Fruit fly (Drosophila melanogaster) whole organism, embryonic: Measurements from ENCODE around the gene CG7557.

ENCODE experiments used
- Atf3 ChIP-seq: fragments of 200-800 bp; sonication (Bioruptor generic); optimal IDR thresholded peaks from 3 replicates; lab custom pipeline; 2016; ENCODE audit warnings: missing biosample characterization, missing genetic modification characterization
- CG10321 ChIP-seq: fragments of 200-800 bp; sonication (Bioruptor generic); IDR thresholded peaks from 2 replicates; pipeline ENCODE4 v1.3.6; 2022; ENCODE audit warnings: missing biosample characterization, missing genetic modification characterization
- CG11695 ChIP-seq: fragments of 200-800 bp; sonication (Bioruptor generic); IDR thresholded peaks from 3 replicates; pipeline ENCODE4 v1.3.6; 2022; ENCODE audit warnings: missing biosample characterization, missing genetic modification characterization
- CG1233 ChIP-seq: fragments of 200-800 bp; sonication (Bioruptor generic); optimal IDR thresholded peaks from 4 replicates; lab custom pipeline; 2018; ENCODE audit warnings: missing biosample characterization, mild to moderate bottlenecking, missing genetic modification characterization
- CG13775 ChIP-seq: fragments of 200-800 bp; sonication (Bioruptor generic); optimal IDR thresholded peaks from 3 replicates; lab custom pipeline; 2017; ENCODE audit warnings: missing biosample characterization, mild to moderate bottlenecking, missing genetic modification characterization
- CG14441 ChIP-seq: fragments of 200-800 bp; sonication (Bioruptor generic); IDR thresholded peaks from 2 replicates; pipeline ENCODE4 v1.3.6; 2022; ENCODE audit warnings: missing biosample characterization, missing genetic modification characterization
- CG18262 ChIP-seq: fragments of 200-800 bp; optimal IDR thresholded peaks from 3 replicates; lab custom pipeline; 2019; ENCODE audit warnings: missing biosample characterization, mild to moderate bottlenecking, missing genetic modification characterization, moderate library complexity
- CG18764 ChIP-seq: fragments of 200-800 bp; sonication (Bioruptor generic); optimal IDR thresholded peaks from 3 replicates; lab custom pipeline; 2016; ENCODE audit warnings: missing biosample characterization, missing genetic modification characterization
- CG2875 ChIP-seq: fragments of 200-800 bp; sonication (Bioruptor generic); optimal IDR thresholded peaks from 2 replicates; lab custom pipeline; 2017; ENCODE audit warnings: missing biosample characterization, mild to moderate bottlenecking, missing genetic modification characterization, missing genetic modification reagents
- CG3163 ChIP-seq: fragments of 200-800 bp; sonication (Bioruptor generic); optimal IDR thresholded peaks from 3 replicates; lab custom pipeline; 2016; ENCODE audit warnings: missing biosample characterization, missing genetic modification characterization
- CG4424 ChIP-seq: fragments of 200-800 bp; sonication (Bioruptor generic); optimal IDR thresholded peaks from 3 replicates; lab custom pipeline; 2016; ENCODE audit warnings: missing biosample characterization, missing genetic modification characterization
- CG4707 ChIP-seq: fragments of 200-800 bp; sonication (Bioruptor generic); optimal IDR thresholded peaks from 2 replicates; lab custom pipeline; 2018; ENCODE audit warnings: missing biosample characterization, mild to moderate bottlenecking, missing genetic modification characterization, moderate library complexity
- CG4854 ChIP-seq: fragments of 200-800 bp; sonication (Bioruptor generic); optimal IDR thresholded peaks from 2 replicates; lab custom pipeline; 2016; ENCODE audit warnings: missing biosample characterization, missing genetic modification characterization, inconsistent platforms
- CG6683 ChIP-seq: fragments of 200-800 bp; sonication (Bioruptor generic); optimal IDR thresholded peaks from 2 replicates; lab custom pipeline; 2017; ENCODE audit warnings: missing biosample characterization, mild to moderate bottlenecking, missing genetic modification characterization, missing genetic modification reagents
- CG6813 ChIP-seq: fragments of 200-800 bp; sonication (Bioruptor generic); optimal IDR thresholded peaks from 2 replicates; lab custom pipeline; 2017; ENCODE audit warnings: missing biosample characterization, missing genetic modification characterization, mild to moderate bottlenecking, moderate library complexity, missing genetic modification reagents
- CG7786 ChIP-seq: fragments of 200-800 bp; sonication (Bioruptor generic); optimal IDR thresholded peaks from 2 replicates; lab custom pipeline; 2016; ENCODE audit warnings: missing biosample characterization, missing genetic modification characterization
- CG8478 ChIP-seq: fragments of >200 bp; optimal IDR thresholded peaks from 2 replicates; lab custom pipeline; 2018
- CkIIα-i1 ChIP-seq: fragments of 200-800 bp; sonication (Bioruptor generic); IDR thresholded peaks from 2 replicates; pipeline ENCODE4 v1.3.6; 2022; ENCODE audit warnings: missing biosample characterization, missing genetic modification characterization
- CoRest ChIP-seq: fragments of 200-800 bp; sonication (Bioruptor generic); optimal IDR thresholded peaks from 3 replicates; lab custom pipeline; 2018; ENCODE audit warnings: missing biosample characterization, mild to moderate bottlenecking, missing genetic modification characterization, moderate library complexity
- D19B ChIP-seq: fragments of 200-800 bp; sonication (Bioruptor generic); optimal IDR thresholded peaks from 2 replicates; lab custom pipeline; 2017; ENCODE audit warnings: missing biosample characterization, mild to moderate bottlenecking, missing genetic modification characterization
- E2f2 ChIP-seq: fragments of 200-800 bp; sonication (Bioruptor generic); IDR thresholded peaks from 2 replicates; pipeline ENCODE4 v1.3.6; 2022; ENCODE audit warnings: missing biosample characterization, missing genetic modification characterization
- HLH54F ChIP-seq: fragments of 200-800 bp; sonication (Bioruptor generic); optimal IDR thresholded peaks from 3 replicates; lab custom pipeline; 2016; ENCODE audit warnings: missing biosample characterization, missing genetic modification characterization
- Lhr ChIP-seq: fragments of 200-800 bp; sonication (Bioruptor generic); optimal IDR thresholded peaks from 3 replicates; lab custom pipeline; 2017; ENCODE audit warnings: mild to moderate bottlenecking, missing biosample characterization, missing genetic modification reagents, missing genetic modification characterization
- NK7.1 ChIP-seq: fragments of 200-800 bp; sonication (Bioruptor generic); optimal IDR thresholded peaks from 3 replicates; lab custom pipeline; 2016; ENCODE audit warnings: missing biosample characterization, missing genetic modification characterization
- Optix ChIP-seq: fragments of 200-800 bp; sonication (Bioruptor generic); IDR thresholded peaks from 3 replicates; pipeline ENCODE4 v1.3.6; 2022; ENCODE audit warnings: missing biosample characterization, missing genetic modification characterization
- Poxn ChIP-seq: fragments of 200-800 bp; sonication (Bioruptor generic); IDR thresholded peaks from 2 replicates; pipeline ENCODE4 v1.3.6; 2022; ENCODE audit warnings: missing biosample characterization, missing genetic modification characterization
- Six4 ChIP-seq: fragments of 200-800 bp; sonication (Bioruptor generic); optimal IDR thresholded peaks from 2 replicates; lab custom pipeline; 2016; ENCODE audit warnings: missing biosample characterization, missing genetic modification characterization
- bsh ChIP-seq, 2 experiments: fragments of 200-800 bp; sonication (Bioruptor generic); optimal IDR thresholded peaks; 2 replicates each; lab custom pipeline; 2017 to 2018; ENCODE audit warnings: mild to moderate bottlenecking in 2 of 2, missing biosample characterization in 2 of 2, missing genetic modification characterization in 2 of 2, moderate library complexity in 1 of 2
- btn ChIP-seq: fragments of 200-800 bp; sonication (Bioruptor generic); optimal IDR thresholded peaks from 2 replicates; lab custom pipeline; 2016; ENCODE audit warnings: missing biosample characterization, missing genetic modification characterization
- cad ChIP-seq: fragments of >200 bp; optimal IDR thresholded peaks from 2 replicates; lab custom pipeline; 2017; ENCODE audit warnings: missing biosample characterization, missing genetic modification characterization
- cato ChIP-seq: fragments of 200-800 bp; sonication (Bioruptor generic); optimal IDR thresholded peaks from 2 replicates; lab custom pipeline; 2016; ENCODE audit warnings: missing biosample characterization, missing genetic modification characterization, borderline replicate concordance
- chif ChIP-seq, 2 experiments: fragments of 200-800 bp; sonication (Bioruptor generic); optimal IDR thresholded peaks; 3 replicates each; lab custom pipeline; 2016; ENCODE audit warnings: missing biosample characterization in 2 of 2, missing genetic modification characterization in 2 of 2
- chn ChIP-seq: fragments of 200-800 bp; sonication (Bioruptor generic); optimal IDR thresholded peaks from 2 replicates; lab custom pipeline; 2016; ENCODE audit warnings: missing biosample characterization, missing genetic modification characterization
- croc ChIP-seq: fragments of 200-800 bp; sonication (Bioruptor generic); conservative IDR thresholded peaks from 3 replicates; pipeline ENCODE4 v1.3.6; 2022; ENCODE audit warnings: missing biosample characterization, missing genetic modification characterization
- da ChIP-seq: fragments of 200-800 bp; sonication (Bioruptor generic); optimal IDR thresholded peaks from 2 replicates; lab custom pipeline; 2016; ENCODE audit warnings: missing biosample characterization, missing genetic modification characterization
- danr ChIP-seq: fragments of 200-800 bp; sonication (Bioruptor generic); IDR thresholded peaks from 2 replicates; pipeline ENCODE4 v1.3.6; 2022; ENCODE audit warnings: missing biosample characterization, missing genetic modification characterization
- gro ChIP-seq: fragments of 200-800 bp; sonication (Bioruptor generic); optimal IDR thresholded peaks from 2 replicates; lab custom pipeline; 2016; ENCODE audit warnings: missing biosample characterization, missing genetic modification characterization
- kah ChIP-seq: fragments of 200-800 bp; sonication (Bioruptor generic); optimal IDR thresholded peaks from 2 replicates; lab custom pipeline; 2018; ENCODE audit warnings: missing biosample characterization, mild to moderate bottlenecking, missing genetic modification characterization
- kay ChIP-seq: fragments of 200-800 bp; sonication (Bioruptor generic); optimal IDR thresholded peaks from 2 replicates; lab custom pipeline; 2016; ENCODE audit warnings: missing biosample characterization, missing genetic modification characterization
- knrl ChIP-seq: fragments of 200-800 bp; sonication (Bioruptor generic); IDR thresholded peaks from 3 replicates; pipeline ENCODE4 v1.3.6; 2022; ENCODE audit warnings: missing biosample characterization, missing genetic modification characterization; ENCODE audit not compliant: partially characterized antibody
- lab ChIP-seq: fragments of 200-800 bp; sonication (Bioruptor generic); optimal IDR thresholded peaks from 3 replicates; lab custom pipeline; 2017; ENCODE audit warnings: missing biosample characterization, missing genetic modification characterization, mild to moderate bottlenecking, moderate library complexity, missing genetic modification reagents
- nom ChIP-seq: fragments of 200-800 bp; sonication (Bioruptor generic); optimal IDR thresholded peaks from 2 replicates; lab custom pipeline; 2017; ENCODE audit warnings: missing biosample characterization, missing genetic modification characterization, mild to moderate bottlenecking, moderate library complexity, missing genetic modification reagents
- p53 ChIP-seq: fragments of 200-800 bp; sonication (Bioruptor generic); optimal IDR thresholded peaks from 2 replicates; lab custom pipeline; 2016; ENCODE audit warnings: missing biosample characterization, missing genetic modification characterization
- pho ChIP-seq: fragments of 200-800 bp; sonication (Bioruptor generic); optimal IDR thresholded peaks from 2 replicates; lab custom pipeline; 2016; ENCODE audit warnings: missing biosample characterization, missing genetic modification characterization
- row ChIP-seq: fragments of 200-800 bp; sonication (Bioruptor generic); IDR thresholded peaks from 3 replicates; pipeline ENCODE4 v1.3.6; 2022; ENCODE audit warnings: missing biosample characterization, missing genetic modification characterization
- sens-2 ChIP-seq: fragments of 200-800 bp; sonication (Bioruptor generic); IDR thresholded peaks from 2 replicates; pipeline ENCODE4 v1.3.6; 2022; ENCODE audit warnings: missing biosample characterization, missing genetic modification characterization
- shn ChIP-seq: fragments of 200-800 bp; sonication (Bioruptor generic); optimal IDR thresholded peaks from 3 replicates; lab custom pipeline; 2016; ENCODE audit warnings: missing biosample characterization, missing genetic modification characterization
- sna ChIP-seq: fragments of 200-800 bp; sonication (Bioruptor generic); IDR thresholded peaks from 2 replicates; pipeline ENCODE4 v1.3.6; 2022; ENCODE audit warnings: missing biosample characterization, missing genetic modification characterization; ENCODE audit not compliant: partially characterized antibody
- sob ChIP-seq: fragments of 200-800 bp; sonication (Bioruptor generic); IDR thresholded peaks from 2 replicates; pipeline ENCODE4 v1.3.6; 2022; ENCODE audit warnings: missing biosample characterization, missing genetic modification characterization
- unc-4 ChIP-seq: fragments of 200-800 bp; sonication (Bioruptor generic); IDR thresholded peaks from 2 replicates; pipeline ENCODE4 v1.3.6; 2022; ENCODE audit warnings: missing biosample characterization, missing genetic modification characterization; ENCODE audit not compliant: partially characterized antibody
- vfl ChIP-seq: fragments of 200-800 bp; sonication (Bioruptor generic); optimal IDR thresholded peaks from 2 replicates; lab custom pipeline; 2016; ENCODE audit warnings: missing biosample characterization, missing genetic modification characterization
- yki ChIP-seq: fragments of >200 bp; optimal IDR thresholded peaks from 3 replicates; lab custom pipeline; 2018
- zf30C ChIP-seq: fragments of 200-800 bp; sonication (Bioruptor generic); optimal IDR thresholded peaks from 3 replicates; lab custom pipeline; 2018; ENCODE audit warnings: missing biosample characterization, mild to moderate bottlenecking, missing genetic modification characterization

CG7557 gene

dm6 chr3L:11483135-11483534 is 38.2 kb downstream of the CG7557 start (continued):
- no peak for TF ChIP-seq NK7.1 (GFP tag; lab: Kevin White, UChicago)
- TF ChIP-seq CG2875 (GFP tag; lab: Kevin White, UChicago) = no peak
- TF ChIP-seq da (GFP tag; lab: Kevin White, UChicago) = no peak
- no peak for TF ChIP-seq CG4707 (GFP tag; lab: Kevin White, UChicago)
- TF ChIP-seq croc (GFP tag; lab: Robert Waterston, UW) = no peak
- TF ChIP-seq yki = no peak
- TF ChIP-seq chif (GFP tag; optimal IDR thresholded peaks at IDR 0.05; lab: Kevin White, UChicago) = peak; percentile 27 to 58
- TF ChIP-seq CG18262 (tag; lab: Kevin White, UChicago) = peak; percentile 70
- peak; percentile 31 for TF ChIP-seq CG13775
- TF ChIP-seq sna (GFP tag; lab: Robert Waterston, UW) = no peak
- peak; percentile 39; the same call in 2 of the 3 replicates for TF ChIP-seq row
- TF ChIP-seq shn (GFP tag; lab: Kevin White, UChicago) = peak; percentile 7
- no peak for TF ChIP-seq CkIIα-i1
- TF ChIP-seq CG8478 (lab: Kevin White, UChicago) = no peak
- TF ChIP-seq E2f2 (GFP tag; lab: Robert Waterston, UW) = no peak
- TF ChIP-seq Six4 = peak; percentile 20
- no peak for TF ChIP-seq p53
- TF ChIP-seq CG11695 (GFP tag; lab: Robert Waterston, UW) = 0 out of 3 replicates have a peak, but pooled peaks have one; percentile 37
- no peak for TF ChIP-seq Atf3 (GFP tag; lab: Kevin White, UChicago)
- no peak for TF ChIP-seq Optix
- TF ChIP-seq CG14441 (GFP tag; lab: Robert Waterston, UW) = no peak
- TF ChIP-seq CG10321 (GFP tag; lab: Robert Waterston, UW) = no peak
- TF ChIP-seq gro (GFP tag; lab: Kevin White, UChicago) = peak; percentile 5
- peak; percentile 53 for TF ChIP-seq chn
- no peak for TF ChIP-seq Lhr (GFP tag; lab: Kevin White, UChicago)
- TF ChIP-seq cad (GFP tag; lab: Kevin White, UChicago) = no peak
- TF ChIP-seq kah (GFP tag; lab: Kevin White, UChicago) = no peak
- TF ChIP-seq nom (GFP tag; lab: Kevin White, UChicago) = no peak
- peak in 1 of 2 experiments; percentile 51 for TF ChIP-seq bsh (GFP tag; optimal IDR thresholded peaks at IDR 0.05; lab: Kevin White, UChicago)
- no peak for TF ChIP-seq cato (GFP tag; lab: Kevin White, UChicago)
- TF ChIP-seq lab (GFP tag; lab: Kevin White, UChicago) = peak; percentile 55
- TF ChIP-seq kay (GFP tag; lab: Kevin White, UChicago) = no peak
- TF ChIP-seq CG6683 = no peak
- TF ChIP-seq vfl = no peak
- no peak for TF ChIP-seq CG3163 (GFP tag; lab: Kevin White, UChicago)
- TF ChIP-seq CoRest = peak; percentile 27
- TF ChIP-seq HLH54F = peak; percentile 34
- TF ChIP-seq CG6813 (GFP tag; lab: Kevin White, UChicago) = peak; percentile 45
- TF ChIP-seq CG1233 (GFP tag; lab: Kevin White, UChicago) = peak; percentile 19
- no peak for TF ChIP-seq CG7786 (GFP tag; lab: Kevin White, UChicago)
- TF ChIP-seq D19B (GFP tag; lab: Kevin White, UChicago) = peak; percentile 33
- peak; percentile 29 for TF ChIP-seq btn
- peak; percentile 30 for TF ChIP-seq CG18764
- TF ChIP-seq CG4854 (GFP tag; lab: Kevin White, UChicago) = no peak
- TF ChIP-seq zf30C = no peak
- TF ChIP-seq pho (GFP tag; lab: Kevin White, UChicago) = no peak
- no peak for TF ChIP-seq sob
- no peak for TF ChIP-seq Poxn (GFP tag; lab: Robert Waterston, UW)
- no peak for TF ChIP-seq danr (GFP tag; lab: Robert Waterston, UW)
- no peak for TF ChIP-seq sens-2
- no peak for TF ChIP-seq knrl (GFP tag; lab: Robert Waterston, UW)
- TF ChIP-seq unc-4 = no peak
- TF ChIP-seq CG4424 (GFP tag; lab: Kevin White, UChicago) = peak; percentile 4
